Fruit fly (Drosophila melanogaster) whole organism, adult: ENCODE results near the gene CG9288.
A peak's percentile ranks its signal among the peaks of the same experiment; 100 is the strongest.

Experiments used
- CG11617 ChIP-seq: fragments of 200-800 bp; sonication (Bioruptor generic); optimal IDR thresholded peaks from 2 replicates; lab custom pipeline; 2017; ENCODE audit warnings: mild to moderate bottlenecking, missing biosample characterization, missing genetic modification reagents, missing genetic modification characterization
- CG12768 ChIP-seq: fragments of 200-800 bp; sonication (Bioruptor generic); optimal IDR thresholded peaks from 2 replicates; lab custom pipeline; 2017; ENCODE audit warnings: missing biosample characterization, missing genetic modification characterization, mild to moderate bottlenecking, moderate library complexity, missing genetic modification reagents
- CG14711 ChIP-seq: fragments of 200-800 bp; sonication (Bioruptor generic); optimal IDR thresholded peaks from 2 replicates; lab custom pipeline; 2018; ENCODE audit warnings: missing biosample characterization, mild to moderate bottlenecking, missing genetic modification characterization, moderate library complexity
- CG1620 ChIP-seq: fragments of 200-800 bp; sonication (Bioruptor generic); optimal IDR thresholded peaks from 2 replicates; lab custom pipeline; 2016; ENCODE audit warnings: missing biosample characterization, missing genetic modification characterization
- CG33017 ChIP-seq: fragments of 200-800 bp; sonication (Bioruptor generic); optimal IDR thresholded peaks from 2 replicates; lab custom pipeline; 2018; ENCODE audit warnings: missing biosample characterization, mild to moderate bottlenecking, missing genetic modification characterization, moderate library complexity
- CG5204 ChIP-seq: fragments of 200-800 bp; sonication (Bioruptor generic); optimal IDR thresholded peaks from 2 replicates; lab custom pipeline; 2016; ENCODE audit warnings: missing biosample characterization, missing genetic modification characterization
- CG7045 ChIP-seq: fragments of 200-800 bp; sonication (Bioruptor generic); optimal IDR thresholded peaks from 2 replicates; lab custom pipeline; 2017; ENCODE audit warnings: missing biosample characterization, mild to moderate bottlenecking, missing genetic modification characterization
- CG7101 ChIP-seq: fragments of 200-800 bp; sonication (Bioruptor generic); optimal IDR thresholded peaks from 2 replicates; lab custom pipeline; 2018; ENCODE audit warnings: missing biosample characterization, mild to moderate bottlenecking, missing genetic modification characterization, moderate library complexity
- Clk ChIP-seq: fragments of 200-800 bp; sonication (Bioruptor generic); optimal IDR thresholded peaks from 2 replicates; lab custom pipeline; 2017; ENCODE audit warnings: missing biosample characterization, missing genetic modification characterization
- Crg-1 ChIP-seq: fragments of 200-800 bp; sonication (Bioruptor generic); optimal IDR thresholded peaks from 2 replicates; lab custom pipeline; 2016; ENCODE audit warnings: missing biosample characterization, missing genetic modification characterization
- Hr96 ChIP-seq: fragments of 200-800 bp; sonication (Bioruptor generic); optimal IDR thresholded peaks from 2 replicates; lab custom pipeline; 2016; ENCODE audit warnings: missing biosample characterization, missing genetic modification characterization
- Mnt ChIP-seq: fragments of 200-800 bp; sonication (Bioruptor generic); optimal IDR thresholded peaks from 2 replicates; lab custom pipeline; 2016; ENCODE audit warnings: missing biosample characterization, mild to moderate bottlenecking, missing genetic modification characterization
- bab1 ChIP-seq: fragments of 200-800 bp; sonication (Bioruptor generic); optimal IDR thresholded peaks from 3 replicates; lab custom pipeline; 2019; ENCODE audit warnings: missing biosample characterization, mild to moderate bottlenecking, missing genetic modification characterization, moderate library complexity
- cic ChIP-seq: fragments of 200-800 bp; sonication (Bioruptor generic); optimal IDR thresholded peaks from 2 replicates; lab custom pipeline; 2017; ENCODE audit warnings: missing biosample characterization, mild to moderate bottlenecking, missing genetic modification characterization, moderate library complexity
- cnc ChIP-seq, 2 experiments: fragments of >200 bp; optimal IDR thresholded peaks; 2 replicates each; lab custom pipeline; 2017
- kay ChIP-seq: fragments of 200-800 bp; sonication (Bioruptor generic); peaks from one replicate; lab custom pipeline; 2016; ENCODE audit warnings: missing biosample characterization, missing genetic modification characterization, borderline replicate concordance
- ovo ChIP-seq: fragments of 200-800 bp; sonication (Bioruptor generic); optimal IDR thresholded peaks from 2 replicates; lab custom pipeline; 2016; ENCODE audit warnings: missing biosample characterization, missing genetic modification characterization
- pad ChIP-seq: fragments of 200-800 bp; sonication (Bioruptor generic); optimal IDR thresholded peaks from 3 replicates; lab custom pipeline; 2017; ENCODE audit warnings: missing biosample characterization, missing genetic modification characterization, mild to moderate bottlenecking, moderate library complexity, missing genetic modification reagents
- tj ChIP-seq: fragments of 200-800 bp; sonication (Bioruptor generic); optimal IDR thresholded peaks from 3 replicates; lab custom pipeline; 2017; ENCODE audit warnings: missing biosample characterization, mild to moderate bottlenecking, missing genetic modification characterization, moderate library complexity
- toe ChIP-seq: fragments of 200-800 bp; sonication (Bioruptor generic); optimal IDR thresholded peaks from 2 replicates; lab custom pipeline; 2016; ENCODE audit warnings: missing biosample characterization, missing genetic modification characterization

CG9288 gene

dm6 chr3R:13779241-13779683 lies at the start of gene CG9288, which contains the start of gene CG42375:
Gene CG9288, plus strand, starts transcription at chr3R:13779624.
Gene CG42375, plus strand, starts transcription at chr3R:13779624.
- TF ChIP-seq CG11617 (GFP tag; lab: Kevin White, UChicago) (no peak), Hr96 (GFP tag; lab: Kevin White, UChicago) (no peak), Clk (GFP tag; lab: Kevin White, UChicago) (no peak), CG14711 (tag; lab: Kevin White, UChicago) (peak; percentile 38), toe (GFP tag; lab: Kevin White, UChicago) (peak; percentile 15)

DNA sequence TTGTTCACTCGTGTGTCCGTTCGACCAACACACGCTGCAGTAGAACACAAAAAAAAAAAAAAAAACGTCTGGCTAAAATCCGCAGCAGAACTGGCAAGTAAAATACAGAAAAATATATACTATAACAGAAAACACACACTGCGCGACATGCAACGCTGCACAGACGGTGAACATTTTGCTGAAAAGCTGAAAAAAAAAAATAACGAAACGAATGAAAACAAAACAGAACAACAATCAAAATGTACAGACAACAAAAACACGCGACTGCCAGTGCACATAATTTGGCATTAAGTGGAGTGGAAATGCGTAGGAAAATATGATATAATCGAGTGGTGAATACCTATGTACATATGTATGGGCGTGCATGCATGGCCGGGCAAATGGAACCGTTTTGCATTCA lies 49.4 kb upstream of the CG9288 start:
- TF ChIP-seq toe (GFP tag; lab: Kevin White, UChicago) (no peak), tj (GFP tag; lab: Kevin White, UChicago) (peak; percentile 56)

dm6 chr3R:13735304-13735898 lies 44.0 kb upstream of the CG9288 start:
- TF ChIP-seq cnc (optimal IDR thresholded peaks at IDR 0.05; lab: Kevin White, UChicago) (no peak), cic (no peak), Crg-1 (GFP tag; lab: Kevin White, UChicago) (no peak), CG7101 (tag; lab: Kevin White, UChicago) (no peak), Clk (GFP tag; lab: Kevin White, UChicago) (no peak), ovo (GFP tag; lab: Kevin White, UChicago) (no peak), Hr96 (GFP tag; lab: Kevin White, UChicago) (no peak), CG14711 (tag; lab: Kevin White, UChicago) (no peak), CG7045 (GFP tag; lab: Kevin White, UChicago) (no peak), CG5204 (no peak), Mnt (no peak), CG33017 (tag; lab: Kevin White, UChicago) (no peak), tj (GFP tag; lab: Kevin White, UChicago) (no peak), kay (GFP tag; lab: Kevin White, UChicago) (no peak), toe (GFP tag; lab: Kevin White, UChicago) (no peak)

- TF ChIP-seq pad (GFP tag; lab: Kevin White, UChicago) (no peak), CG7101 (tag; lab: Kevin White, UChicago) (no peak), ovo (GFP tag; lab: Kevin White, UChicago) (no peak), CG7045 (GFP tag; lab: Kevin White, UChicago) (no peak), bab1 (GFP tag; lab: Kevin White, UChicago) (no peak), CG1620 (GFP tag; lab: Kevin White, UChicago) (no peak), CG12768 (GFP tag; lab: Kevin White, UChicago) (no peak)
These were observed 33.3 kb upstream of the CG9288 start for dm6 chr3R:13746066-13746673.

dm6 chr3R:13761563-13761962 lies 17.9 kb upstream of the CG9288 start:
- TF ChIP-seq toe (GFP tag; lab: Kevin White, UChicago) (no peak), kay (GFP tag; lab: Kevin White, UChicago) (peak; percentile 73)

dm6 chr3R:13765001-13765400 lies 14.4 kb upstream of the CG9288 start:
- TF ChIP-seq CG5204 = no peak
- no peak for TF ChIP-seq bab1 (GFP tag; lab: Kevin White, UChicago)
- no peak for TF ChIP-seq toe (GFP tag; lab: Kevin White, UChicago)
- TF ChIP-seq kay (GFP tag; lab: Kevin White, UChicago) = no peak
- no peak for TF ChIP-seq CG7101 (tag; lab: Kevin White, UChicago)
- TF ChIP-seq pad (GFP tag; lab: Kevin White, UChicago) = no peak
- TF ChIP-seq CG1620 (GFP tag; lab: Kevin White, UChicago) = no peak
- no peak for TF ChIP-seq CG7045 (GFP tag; lab: Kevin White, UChicago)
- no peak for TF ChIP-seq Crg-1 (GFP tag; lab: Kevin White, UChicago)
- TF ChIP-seq Hr96 (GFP tag; lab: Kevin White, UChicago) = no peak
- no peak for TF ChIP-seq cic
- TF ChIP-seq Mnt = no peak
- no peak for TF ChIP-seq CG12768 (GFP tag; lab: Kevin White, UChicago)
- TF ChIP-seq cnc (optimal IDR thresholded peaks at IDR 0.05; lab: Kevin White, UChicago) = no peak
- TF ChIP-seq tj (GFP tag; lab: Kevin White, UChicago) = no peak
- no peak for TF ChIP-seq Clk (GFP tag; lab: Kevin White, UChicago)
- no peak for TF ChIP-seq CG33017 (tag; lab: Kevin White, UChicago)
- no peak for TF ChIP-seq CG11617 (GFP tag; lab: Kevin White, UChicago)
- TF ChIP-seq CG14711 (tag; lab: Kevin White, UChicago) = no peak

- no peak for TF ChIP-seq pad (GFP tag; lab: Kevin White, UChicago)
- no peak for TF ChIP-seq CG12768 (GFP tag; lab: Kevin White, UChicago)
- no peak for TF ChIP-seq cnc (optimal IDR thresholded peaks at IDR 0.05; lab: Kevin White, UChicago)
- TF ChIP-seq Crg-1 (GFP tag; lab: Kevin White, UChicago) = no peak
- no peak for TF ChIP-seq Hr96 (GFP tag; lab: Kevin White, UChicago)
- TF ChIP-seq toe (GFP tag; lab: Kevin White, UChicago) = no peak
- TF ChIP-seq CG11617 (GFP tag; lab: Kevin White, UChicago) = no peak
These were observed 14.0 kb upstream of the CG9288 start, which contains the start of gene CG9312 for dm6 chr3R:13765456-13765855. Gene CG9312, plus strand, starts transcription at chr3R:13765756.
